Worm (Caenorhabditis elegans) whole organism, early embryonic: ENCODE measurements around the gene chat-1.

Experiments used
- B0310.2 ChIP-seq: sonication (generic microtip); optimal IDR thresholded peaks from 2 replicates; lab custom pipeline; 2016; ENCODE audit warnings: mild to moderate bottlenecking, missing genetic modification characterization, missing compliant biosample characterization
- F13C5.2 ChIP-seq: sonication (generic microtip); optimal IDR thresholded peaks from 2 replicates; lab custom pipeline; 2017; ENCODE audit warnings: mild to moderate bottlenecking, missing genetic modification characterization, inconsistent platforms, missing compliant biosample characterization
- aly-1 ChIP-seq: sonication (generic microtip); optimal IDR thresholded peaks from 2 replicates; lab custom pipeline; 2016; ENCODE audit warnings: missing genetic modification characterization, missing compliant biosample characterization
- ama-1 ChIP-seq: fragments of 150-350 bp; optimal IDR thresholded peaks from 2 replicates; lab custom pipeline; 2014
- ceh-36 ChIP-seq: sonication (generic microtip); optimal IDR thresholded peaks from 2 replicates; lab custom pipeline; 2016; ENCODE audit warnings: missing genetic modification characterization, inconsistent platforms, missing compliant biosample characterization
- hmbx-1 ChIP-seq: sonication (generic microtip); optimal IDR thresholded peaks from 2 replicates; lab custom pipeline; 2016; ENCODE audit warnings: mild to moderate bottlenecking, missing genetic modification characterization, missing compliant biosample characterization
- pes-1 ChIP-seq: fragments of 200-800 bp; sonication (Bioruptor generic); IDR thresholded peaks from 2 replicates; pipeline ENCODE4 v1.3.6; 2022; ENCODE audit warnings: missing genetic modification reagents, missing genetic modification characterization, missing compliant biosample characterization
- scrt-1 ChIP-seq: fragments of 200-800 bp; sonication (Bioruptor generic); IDR thresholded peaks from 2 replicates; pipeline ENCODE4 v1.3.6; 2022; ENCODE audit warnings: missing genetic modification characterization, missing compliant biosample characterization
- sea-1 ChIP-seq: fragments of 200-800 bp; sonication (Bioruptor generic); conservative IDR thresholded peaks from 2 replicates; pipeline ENCODE4 v1.3.6; 2022; ENCODE audit warnings: missing genetic modification characterization, missing compliant biosample characterization
- tbx-37 ChIP-seq: fragments of 200-800 bp; sonication (Bioruptor generic); conservative IDR thresholded peaks from 2 replicates; pipeline ENCODE4 v1.3.6; 2022; ENCODE audit warnings: missing genetic modification reagents, missing genetic modification characterization, missing compliant biosample characterization

DNA sequence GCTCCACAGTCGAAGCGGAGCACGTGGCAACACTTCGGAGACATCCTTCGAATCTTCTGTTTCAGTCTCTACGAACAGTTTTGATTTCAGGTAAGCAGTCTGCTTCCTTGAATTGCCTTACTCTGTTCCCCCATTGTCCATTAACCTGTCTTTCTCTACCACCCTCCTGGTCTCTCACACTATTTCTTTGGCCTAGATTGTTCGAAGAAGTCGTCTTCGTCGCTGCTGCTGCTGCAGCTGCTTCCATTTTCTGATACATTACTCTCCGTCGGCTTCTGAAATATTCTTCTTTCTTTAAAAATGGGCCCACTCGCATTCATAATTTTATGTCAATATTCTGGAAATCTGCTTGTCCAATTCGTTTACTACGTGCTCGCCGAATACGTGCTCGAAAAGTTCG is 4.4 kb downstream of the chat-1 start, which contains the start of gene R08C7.1:
- TF ChIP-seq scrt-1 (GFP tag; lab: Robert Waterston, UW) (no peak), ama-1 (lab: Kevin White, UChicago) (no peak), pes-1 (GFP tag; lab: Robert Waterston, UW) (no peak), B0310.2 (no peak), sea-1 (no peak), tbx-37 (GFP tag; lab: Robert Waterston, UW) (no peak), ceh-36 (tag; lab: Kevin White, UChicago) (no peak), aly-1 (tag; lab: Kevin White, UChicago) (no peak), F13C5.2 (tag; lab: Kevin White, UChicago) (no peak), hmbx-1 (tag; lab: Kevin White, UChicago) (no peak)
